Fruit fly (Drosophila melanogaster): ENCODE data around the gene CG9471.

The CG9471 gene

DNA sequence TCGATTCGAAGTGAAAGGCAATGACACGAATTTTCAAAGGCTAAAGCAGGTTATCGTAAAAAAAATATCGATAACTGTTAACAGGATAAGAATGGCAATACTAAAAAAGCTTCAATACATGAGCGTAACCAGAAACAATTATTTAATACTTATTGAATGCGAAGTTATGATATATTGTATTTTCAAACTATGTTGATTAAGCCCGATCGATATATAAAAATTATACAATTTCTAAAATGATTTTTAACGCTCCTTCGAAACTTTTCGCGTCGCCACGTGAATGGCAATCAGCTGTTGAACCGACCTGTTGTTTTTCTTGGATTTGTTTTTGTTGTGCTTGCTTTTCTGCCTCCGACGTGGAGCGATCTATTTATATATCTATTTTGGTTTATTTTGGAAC is 15.2 kb downstream of the CG9471 start, which contains the start of the genes Alg12 and Rpt3R:
Alg12 (plus strand) TSS at position 305 of the 400 bp plus-strand sequence.
Rpt3R (minus strand) TSS at position 324 of the 400 bp plus-strand sequence.
- TF ChIP-seq CG1621 (tag; optimal IDR thresholded peaks at IDR 0.05): no peak
- no peak for TF ChIP-seq CG10669 (GFP tag; optimal IDR thresholded peaks at IDR 0.05)
- no peak for TF ChIP-seq CG8319 (GFP tag; optimal IDR thresholded peaks at IDR 0.05)
- TF ChIP-seq CG6808 (GFP tag; optimal IDR thresholded peaks at IDR 0.05): no peak
- no peak for TF ChIP-seq Hr4 (GFP tag; optimal IDR thresholded peaks at IDR 0.05)
- no peak for TF ChIP-seq CG11294 (GFP tag; IDR thresholded peaks at IDR 0.05)
- no peak for TF ChIP-seq CG3032 (tag; optimal IDR thresholded peaks at IDR 0.05)
- no peak for TF ChIP-seq Eip93F (GFP tag; optimal IDR thresholded peaks at IDR 0.05)
- TF ChIP-seq achi (GFP tag; optimal IDR thresholded peaks at IDR 0.05): no peak
- no peak for TF ChIP-seq CG6792 (GFP tag; optimal IDR thresholded peaks at IDR 0.05)
- TF ChIP-seq dac (GFP tag; optimal IDR thresholded peaks at IDR 0.05): no peak
- TF ChIP-seq Sox102F (GFP tag; optimal IDR thresholded peaks at IDR 0.05): no peak
- no peak for TF ChIP-seq CG8632 (GFP tag; optimal IDR thresholded peaks at IDR 0.05)
- TF ChIP-seq CG6163 (GFP tag; IDR thresholded peaks at IDR 0.05): no peak
- no peak for TF ChIP-seq Eip78C (GFP tag)
- no peak for TF ChIP-seq fd85E (GFP tag; optimal IDR thresholded peaks at IDR 0.05)
- TF ChIP-seq Hr39 (GFP tag; optimal IDR thresholded peaks at IDR 0.05): no peak
- TF ChIP-seq Smox (GFP tag; optimal IDR thresholded peaks at IDR 0.05): no peak

DNA sequence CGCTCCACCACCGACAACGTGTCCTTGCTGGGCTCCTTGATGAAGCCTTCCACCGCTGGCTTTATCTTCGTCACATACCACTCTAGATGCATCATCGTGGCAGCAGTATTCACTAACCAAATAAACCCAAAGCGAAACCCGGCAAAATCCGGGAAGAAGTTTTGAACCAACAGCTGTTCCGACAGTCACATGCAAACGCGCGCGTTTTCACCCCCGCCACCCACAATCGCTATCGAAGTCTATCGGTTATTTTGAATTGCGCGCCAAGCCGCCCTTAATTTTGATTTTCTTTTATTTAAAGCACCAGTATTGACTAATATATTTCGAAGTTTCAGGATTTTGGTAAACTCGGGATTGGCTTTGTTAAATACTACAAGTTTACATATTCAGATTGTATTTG is 16.9 kb downstream of the CG9471 start, which contains the start of gene Tti1:
Tti1 (minus strand) TSS at position 200 of the 400 bp plus-strand sequence.
- no peak for TF ChIP-seq spab (GFP tag; optimal IDR thresholded peaks at IDR 0.05)
- TF ChIP-seq CG8119 (GFP tag; IDR thresholded peaks at IDR 0.05): no peak
- no peak for TF ChIP-seq CG7368 (GFP tag; optimal IDR thresholded peaks at IDR 0.05)
- TF ChIP-seq Lpt (GFP tag; optimal IDR thresholded peaks at IDR 0.05): no peak
- no peak for TF ChIP-seq Ets21C (GFP tag; optimal IDR thresholded peaks at IDR 0.05)
- TF ChIP-seq fd85E (GFP tag; optimal IDR thresholded peaks at IDR 0.05): no peak
- no peak for TF ChIP-seq eg (GFP tag; IDR thresholded peaks at IDR 0.05)
- no peak for TF ChIP-seq CG10631 (GFP tag; optimal IDR thresholded peaks at IDR 0.05)
- no peak for TF ChIP-seq salr (GFP tag; optimal IDR thresholded peaks at IDR 0.05)
- no peak for TF ChIP-seq CG32006 (GFP tag; optimal IDR thresholded peaks at IDR 0.05)
- TF ChIP-seq lz (GFP tag; optimal IDR thresholded peaks at IDR 0.05): no peak

DNA sequence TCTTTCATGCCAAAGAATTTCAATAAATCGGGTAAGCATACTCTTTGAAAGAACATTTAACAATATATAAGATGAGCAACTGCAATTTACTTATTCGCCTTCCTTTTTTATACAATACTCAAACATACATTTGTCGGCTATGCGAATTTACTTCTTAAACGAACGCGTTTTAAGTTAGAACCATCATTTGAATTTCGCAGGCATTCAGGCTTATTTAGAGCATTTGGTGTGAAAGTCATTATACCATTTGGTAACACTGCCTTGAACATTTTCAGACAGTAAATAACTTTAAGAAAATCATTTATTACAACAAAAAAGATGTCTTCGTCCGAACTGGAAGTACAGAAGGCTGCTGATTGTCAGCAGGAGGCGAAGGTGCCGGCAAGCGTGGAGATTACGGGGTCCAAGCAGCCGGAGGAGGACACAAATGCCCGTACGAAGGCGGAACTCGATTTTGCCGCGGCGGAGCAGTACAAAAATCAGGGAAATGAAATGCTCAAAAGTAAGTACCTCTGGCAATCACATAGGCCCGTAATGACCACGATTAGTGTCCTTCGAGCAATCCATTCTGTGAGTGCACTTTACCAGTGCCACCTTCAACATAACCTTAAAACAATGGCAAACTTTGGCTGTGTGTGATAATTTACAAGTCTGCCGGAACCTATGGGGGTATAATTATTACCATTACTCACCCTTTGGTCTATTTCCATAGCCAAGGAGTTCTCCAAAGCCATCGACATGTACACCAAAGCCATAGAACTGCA is 23.3 kb downstream of the CG9471 start:
- TF ChIP-seq CG32006 (GFP tag; optimal IDR thresholded peaks at IDR 0.05) (no peak), fkh (GFP tag; optimal IDR thresholded peaks at IDR 0.05) (no peak), CG8319 (GFP tag; optimal IDR thresholded peaks at IDR 0.05) (no peak), CG11294 (GFP tag; IDR thresholded peaks at IDR 0.05) (no peak), achi (GFP tag; optimal IDR thresholded peaks at IDR 0.05) (no peak)

DNA sequence ATGACTTTTGCATAAGTTTGCCTTT is 23.7 kb downstream of the CG9471 start, which contains the start of gene PpD3:
PpD3 (plus strand) TSS at position 1 of the 25 bp plus-strand sequence.
- no peak for TF ChIP-seq CG3919 (GFP tag; optimal IDR thresholded peaks at IDR 0.05)

DNA sequence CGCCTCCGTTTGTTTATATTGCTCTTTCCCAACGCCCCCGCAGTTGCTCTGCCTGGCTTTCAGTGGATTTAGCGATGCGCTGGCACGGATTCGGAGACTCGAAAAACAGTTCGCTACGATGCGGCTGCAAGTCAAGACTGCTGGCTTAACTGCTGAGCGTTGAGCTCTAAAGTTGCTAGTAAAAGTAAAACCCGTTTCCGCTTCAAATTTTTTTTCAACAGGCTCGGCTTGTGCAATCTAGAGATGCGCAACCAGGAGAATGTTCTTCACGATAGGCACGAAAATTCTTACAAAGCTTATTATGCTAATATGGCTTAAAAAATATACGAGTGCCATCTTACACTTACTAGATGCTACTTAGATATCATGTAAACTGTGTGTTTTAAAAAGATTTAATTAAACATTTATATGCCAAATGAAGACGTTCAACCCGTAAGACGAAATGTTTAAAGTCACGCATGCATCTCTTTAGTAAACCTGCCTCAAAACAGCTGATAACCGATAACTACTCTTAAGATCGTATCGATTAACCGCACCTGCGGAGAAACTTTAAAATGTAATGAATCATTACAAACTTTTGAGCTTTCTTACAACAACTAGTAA is 24.0 kb downstream of the CG9471 start, which contains the start of gene CG12948:
CG12948 (minus strand) TSS at position 473 of the 603 bp plus-strand sequence.
- TF ChIP-seq CG4318 (GFP tag; optimal IDR thresholded peaks at IDR 0.05): no peak
- TF ChIP-seq CG1621 (tag; optimal IDR thresholded peaks at IDR 0.05): peak; percentile 50
- no peak for TF ChIP-seq CG9139 (GFP tag; optimal IDR thresholded peaks at IDR 0.05)
- no peak for TF ChIP-seq fkh (GFP tag; optimal IDR thresholded peaks at IDR 0.05)
- no peak for TF ChIP-seq CG6808 (GFP tag; optimal IDR thresholded peaks at IDR 0.05)
- TF ChIP-seq CG8632 (GFP tag; optimal IDR thresholded peaks at IDR 0.05): no peak
- no peak for TF ChIP-seq CG6276 (GFP tag; optimal IDR thresholded peaks at IDR 0.05)
- TF ChIP-seq CG6792 (GFP tag; optimal IDR thresholded peaks at IDR 0.05): peak; percentile 49
- TF ChIP-seq CG11762 (GFP tag; optimal IDR thresholded peaks at IDR 0.05; ENCODE audit: insufficient read depth): no peak
- no peak for TF ChIP-seq CG10669 (GFP tag; optimal IDR thresholded peaks at IDR 0.05)
- peak; percentile 51 for TF ChIP-seq Lpt (GFP tag; optimal IDR thresholded peaks at IDR 0.05)
- peak; percentile 69 for TF ChIP-seq CG6854 (GFP tag; optimal IDR thresholded peaks at IDR 0.05)
- TF ChIP-seq esn (GFP tag; optimal IDR thresholded peaks at IDR 0.05): peak; percentile 80
- TF ChIP-seq CG3032 (tag; optimal IDR thresholded peaks at IDR 0.05): peak; percentile 64
- no peak for TF ChIP-seq CG7368 (GFP tag; optimal IDR thresholded peaks at IDR 0.05)
- TF ChIP-seq ss (GFP tag; optimal IDR thresholded peaks at IDR 0.05): no peak
- TF ChIP-seq OdsH (GFP tag; optimal IDR thresholded peaks at IDR 0.05): no peak
- TF ChIP-seq net (GFP tag; optimal IDR thresholded peaks at IDR 0.05): no peak
- peak; percentile 86 for TF ChIP-seq Eip78C (GFP tag)
- TF ChIP-seq acj6 (GFP tag; optimal IDR thresholded peaks at IDR 0.05): no peak
- no peak for TF ChIP-seq pdm3 (GFP tag; optimal IDR thresholded peaks at IDR 0.05)
- TF ChIP-seq Ets21C (GFP tag; optimal IDR thresholded peaks at IDR 0.05): no peak
- peak; percentile 60 for TF ChIP-seq CG31627 (GFP tag; optimal IDR thresholded peaks at IDR 0.05)
- no peak for TF ChIP-seq Hr39 (GFP tag; optimal IDR thresholded peaks at IDR 0.05)

Data from whole organism, prepupa.